Fruit fly (Drosophila melanogaster) whole organism, embryonic: ENCODE measurements around the gene Muted.
A peak's percentile ranks its signal among the peaks of the same experiment; 100 is the strongest.

Source experiments
- Ada2b ChIP-seq: fragments of 200-800 bp; sonication (Bioruptor generic); IDR thresholded peaks from 2 replicates; pipeline ENCODE4 v1.3.6; 2022; ENCODE audit warnings: missing biosample characterization, missing genetic modification characterization
- Antp ChIP-seq: fragments of 200-800 bp; sonication (Bioruptor generic); optimal IDR thresholded peaks from 3 replicates; lab custom pipeline; 2016; ENCODE audit warnings: missing biosample characterization, missing genetic modification characterization
- CG11456 ChIP-seq: fragments of 200-800 bp; sonication (Bioruptor generic); IDR thresholded peaks from 3 replicates; pipeline ENCODE4 v1.3.6; 2022; ENCODE audit warnings: missing biosample characterization, missing genetic modification characterization
- CG12071 ChIP-seq: fragments of 200-800 bp; sonication (Bioruptor generic); optimal IDR thresholded peaks from 3 replicates; lab custom pipeline; 2018; ENCODE audit warnings: missing biosample characterization, mild to moderate bottlenecking, missing genetic modification characterization
- CG12219 ChIP-seq: fragments of 200-800 bp; sonication (Bioruptor generic); optimal IDR thresholded peaks from 3 replicates; lab custom pipeline; 2018; ENCODE audit warnings: missing biosample characterization, mild to moderate bottlenecking, missing genetic modification characterization
- CG14860 ChIP-seq: fragments of 200-800 bp; sonication (Bioruptor generic); IDR thresholded peaks from 3 replicates; pipeline ENCODE4 v1.3.6; 2022; ENCODE audit warnings: missing biosample characterization, missing genetic modification characterization; ENCODE audit not compliant: partially characterized antibody
- CG15514 ChIP-seq: fragments of 200-800 bp; sonication (Bioruptor generic); optimal IDR thresholded peaks from 3 replicates; lab custom pipeline; 2017; ENCODE audit warnings: missing biosample characterization, missing genetic modification characterization, mild to moderate bottlenecking, moderate library complexity, missing genetic modification reagents
- CG18476 ChIP-seq: fragments of 200-800 bp; sonication (Bioruptor generic); optimal IDR thresholded peaks from 2 replicates; lab custom pipeline; 2016; ENCODE audit warnings: missing biosample characterization, mild to moderate bottlenecking, missing genetic modification characterization
- CG18599 ChIP-seq: fragments of 200-800 bp; sonication (Bioruptor generic); optimal IDR thresholded peaks from 3 replicates; lab custom pipeline; 2017; ENCODE audit warnings: missing biosample characterization, missing genetic modification characterization, mild to moderate bottlenecking, moderate library complexity, missing genetic modification reagents
- CG2678 ChIP-seq: fragments of 200-800 bp; sonication (Bioruptor generic); optimal IDR thresholded peaks from 3 replicates; lab custom pipeline; 2019; ENCODE audit warnings: missing biosample characterization, mild to moderate bottlenecking, missing genetic modification characterization, moderate library complexity
- CG3065 ChIP-seq: fragments of 200-800 bp; sonication (Bioruptor generic); optimal IDR thresholded peaks from 2 replicates; lab custom pipeline; 2016; ENCODE audit warnings: missing biosample characterization, missing genetic modification characterization
- CG32772 ChIP-seq: fragments of 200-800 bp; sonication (Bioruptor generic); IDR thresholded peaks from 2 replicates; pipeline ENCODE4 v1.3.6; 2022; ENCODE audit warnings: missing biosample characterization, missing genetic modification characterization
- CG4617 ChIP-seq: fragments of 200-800 bp; sonication (Bioruptor generic); optimal IDR thresholded peaks from 3 replicates; lab custom pipeline; 2016; ENCODE audit warnings: missing biosample characterization, missing genetic modification characterization, borderline replicate concordance
- Eip74EF ChIP-seq, 2 experiments: fragments of 200-800 bp in 1 of 2; fragments of >200 bp in 1 of 2; sonication (Bioruptor generic) in 1 of 2; optimal IDR thresholded peaks; 2 replicates each; lab custom pipeline; 2017 to 2019; ENCODE audit warnings: missing biosample characterization in 2 of 2, missing genetic modification characterization in 2 of 2, mild to moderate bottlenecking in 1 of 2, moderate library complexity in 1 of 2
- Ets65A ChIP-seq: fragments of 200-800 bp; sonication (Bioruptor generic); peaks from one replicate; lab custom pipeline; 2016; ENCODE audit warnings: missing biosample characterization, missing genetic modification characterization
- HmgZ ChIP-seq: fragments of 200-800 bp; sonication (Bioruptor generic); optimal IDR thresholded peaks from 2 replicates; lab custom pipeline; 2018; ENCODE audit warnings: missing biosample characterization, mild to moderate bottlenecking, missing genetic modification characterization
- Hmr ChIP-seq: fragments of 200-800 bp; sonication (Bioruptor generic); optimal IDR thresholded peaks from 3 replicates; lab custom pipeline; 2017; ENCODE audit warnings: mild to moderate bottlenecking, missing biosample characterization, missing genetic modification reagents, missing genetic modification characterization
- Oaz ChIP-seq: fragments of 200-800 bp; sonication (Bioruptor generic); IDR thresholded peaks from 2 replicates; pipeline ENCODE4 v1.3.6; 2022; ENCODE audit warnings: missing biosample characterization, missing genetic modification characterization
- Ssrp ChIP-seq: fragments of 200-800 bp; sonication (Bioruptor generic); optimal IDR thresholded peaks from 2 replicates; lab custom pipeline; 2018; ENCODE audit warnings: missing biosample characterization, mild to moderate bottlenecking, missing genetic modification characterization, moderate library complexity
- Xrp1 ChIP-seq: fragments of 200-800 bp; sonication (Bioruptor generic); IDR thresholded peaks from 2 replicates; pipeline ENCODE4 v1.3.6; 2022; ENCODE audit warnings: missing biosample characterization, missing genetic modification characterization
- bsh ChIP-seq, 2 experiments: fragments of 200-800 bp; sonication (Bioruptor generic); optimal IDR thresholded peaks; 2 replicates each; lab custom pipeline; 2017 to 2018; ENCODE audit warnings: mild to moderate bottlenecking in 2 of 2, missing biosample characterization in 2 of 2, missing genetic modification characterization in 2 of 2, moderate library complexity in 1 of 2
- cg ChIP-seq: fragments of 200-800 bp; sonication (Bioruptor generic); optimal IDR thresholded peaks from 3 replicates; lab custom pipeline; 2019; ENCODE audit warnings: missing biosample characterization, mild to moderate bottlenecking, missing genetic modification characterization, moderate library complexity
- ci ChIP-seq: fragments of 200-800 bp; sonication (Bioruptor generic); IDR thresholded peaks from 3 replicates; pipeline ENCODE4 v1.3.6; 2022; ENCODE audit warnings: missing biosample characterization, missing genetic modification characterization
- crc ChIP-seq: fragments of 200-800 bp; sonication (Bioruptor generic); optimal IDR thresholded peaks from 2 replicates; lab custom pipeline; 2016; ENCODE audit warnings: missing biosample characterization, missing genetic modification characterization
- crol ChIP-seq: fragments of 200-800 bp; sonication (Bioruptor generic); IDR thresholded peaks from 2 replicates; pipeline ENCODE4 v1.3.6; 2022; ENCODE audit warnings: missing biosample characterization, missing genetic modification characterization
- dmrt99B ChIP-seq: fragments of 200-800 bp; sonication (Bioruptor generic); optimal IDR thresholded peaks from 2 replicates; lab custom pipeline; 2018; ENCODE audit warnings: missing biosample characterization, mild to moderate bottlenecking, missing genetic modification characterization, moderate library complexity
- dysf ChIP-seq: fragments of 200-800 bp; sonication (Bioruptor generic); IDR thresholded peaks from 3 replicates; pipeline ENCODE4 v1.3.6; 2022; ENCODE audit warnings: missing biosample characterization, missing genetic modification characterization
- exex ChIP-seq: fragments of 200-800 bp; sonication (Bioruptor generic); optimal IDR thresholded peaks from 4 replicates; lab custom pipeline; 2018; ENCODE audit warnings: missing biosample characterization, mild to moderate bottlenecking, missing genetic modification characterization, moderate library complexity
- jing ChIP-seq: fragments of 200-800 bp; sonication (Bioruptor generic); optimal IDR thresholded peaks from 2 replicates; lab custom pipeline; 2018; ENCODE audit warnings: missing biosample characterization, mild to moderate bottlenecking, missing genetic modification characterization
- lab ChIP-seq: fragments of 200-800 bp; sonication (Bioruptor generic); optimal IDR thresholded peaks from 3 replicates; lab custom pipeline; 2017; ENCODE audit warnings: missing biosample characterization, missing genetic modification characterization, mild to moderate bottlenecking, moderate library complexity, missing genetic modification reagents
- mam ChIP-seq: fragments of 200-800 bp; sonication (Bioruptor generic); optimal IDR thresholded peaks from 3 replicates; lab custom pipeline; 2016; ENCODE audit warnings: missing biosample characterization, missing genetic modification characterization
- nmo ChIP-seq: fragments of 200-800 bp; sonication (Bioruptor generic); optimal IDR thresholded peaks from 2 replicates; lab custom pipeline; 2018; ENCODE audit warnings: missing biosample characterization, mild to moderate bottlenecking, missing genetic modification characterization, moderate library complexity
- nom ChIP-seq: fragments of 200-800 bp; sonication (Bioruptor generic); optimal IDR thresholded peaks from 2 replicates; lab custom pipeline; 2017; ENCODE audit warnings: missing biosample characterization, missing genetic modification characterization, mild to moderate bottlenecking, moderate library complexity, missing genetic modification reagents
- org-1 ChIP-seq: fragments of 200-800 bp; sonication (Bioruptor generic); optimal IDR thresholded peaks from 2 replicates; lab custom pipeline; 2017; ENCODE audit warnings: missing biosample characterization, missing genetic modification characterization
- otp ChIP-seq: fragments of 200-800 bp; sonication (Bioruptor generic); IDR thresholded peaks from 3 replicates; pipeline ENCODE4, ENCODE4 v1.3.6; 2022; ENCODE audit warnings: missing biosample characterization, missing genetic modification characterization
- prd ChIP-seq, 3 experiments: fragments of >200 bp in 2 of 3; fragments of 200-800 bp in 1 of 3; sonication (Bioruptor generic) in 1 of 3; optimal IDR thresholded peaks in 2 of 3; IDR thresholded peaks in 1 of 3; 2 replicates in 2 of 3; 3 replicates in 1 of 3; pipeline versions ENCODE4 v1.3.6 to Lab custom; 2017 to 2022; ENCODE audit warnings: missing biosample characterization in 1 of 3, missing genetic modification characterization in 1 of 3
- rib ChIP-seq: fragments of 200-800 bp; sonication (Bioruptor generic); IDR thresholded peaks from 2 replicates; pipeline ENCODE4 v1.3.6; 2022; ENCODE audit warnings: missing biosample characterization, missing genetic modification characterization
- ro ChIP-seq: fragments of 200-800 bp; sonication (Bioruptor generic); IDR thresholded peaks from 2 replicates; pipeline ENCODE4 v1.3.6; 2022; ENCODE audit warnings: missing biosample characterization, missing genetic modification characterization
- tin ChIP-seq: fragments of 200-800 bp; sonication (Bioruptor generic); optimal IDR thresholded peaks from 3 replicates; lab custom pipeline; 2016; ENCODE audit warnings: missing biosample characterization, missing genetic modification characterization
- vvl ChIP-seq: fragments of 200-800 bp; sonication (Bioruptor generic); IDR thresholded peaks from 2 replicates; pipeline ENCODE4 v1.3.6; 2022; ENCODE audit warnings: missing biosample characterization, missing genetic modification characterization
- zfh1 ChIP-seq: fragments of 200-800 bp; sonication (Bioruptor generic); IDR thresholded peaks from 3 replicates; pipeline ENCODE4 v1.3.6; 2022; ENCODE audit warnings: missing biosample characterization, missing genetic modification characterization

Gene Muted

DNA sequence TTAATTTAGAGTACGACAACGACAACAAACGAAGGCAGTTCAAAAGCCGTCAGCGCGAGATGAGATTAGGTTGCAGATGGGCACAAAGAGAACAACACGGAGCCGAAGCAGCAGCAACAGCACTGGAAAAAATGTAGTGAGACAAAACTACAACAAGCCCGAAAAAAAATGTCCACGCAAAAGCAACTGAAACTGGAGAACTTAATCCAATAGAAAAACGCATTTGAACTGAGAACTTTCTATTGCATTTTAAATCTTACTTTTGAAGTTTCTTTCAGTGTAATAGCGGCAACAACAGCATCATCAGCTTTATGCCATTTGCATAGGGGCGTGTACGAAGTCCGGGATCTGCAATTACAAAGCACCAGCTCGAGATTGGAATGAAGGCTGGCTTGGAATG is 22.9 kb upstream of the Muted start (continued):
- TF ChIP-seq otp (no peak), CG15514 (peak; percentile 1), ci (0 out of 3 replicates have a peak, but pooled peaks have one; percentile 30), CG4617 (GFP tag; lab: Kevin White, UChicago) (no peak), vvl (GFP tag; lab: Robert Waterston, UW) (0 out of 2 replicates have a peak, but pooled peaks have one; percentile 35), rib (GFP tag; lab: Robert Waterston, UW) (no peak), prd (optimal IDR thresholded peaks at IDR 0.05; lab: Kevin White, UChicago) (no peak), prd (GFP tag; IDR thresholded peaks at IDR 0.05; lab: Robert Waterston, UW) (peak; percentile 30; the same call in 1 of the 3 replicates), Eip74EF (GFP tag; optimal IDR thresholded peaks at IDR 0.05; lab: Kevin White, UChicago) (no peak), Hmr (GFP tag; lab: Kevin White, UChicago) (peak; percentile 24), CG32772 (GFP tag; lab: Robert Waterston, UW) (peak; percentile 25; the same call in 1 of the 2 replicates), nom (GFP tag; lab: Kevin White, UChicago) (peak; percentile 33), crc (GFP tag; lab: Kevin White, UChicago) (peak; percentile 9), tin (GFP tag; lab: Kevin White, UChicago) (peak; percentile 1), Antp (GFP tag; lab: Kevin White, UChicago) (peak; percentile 20), CG18599 (peak; percentile 41), HmgZ (tag; lab: Kevin White, UChicago) (no peak), CG3065 (GFP tag; lab: Kevin White, UChicago) (no peak), Oaz (GFP tag; lab: Robert Waterston, UW) (0 out of 2 replicates have a peak, but pooled peaks have one; percentile 10), zfh1 (GFP tag; lab: Robert Waterston, UW) (0 out of 3 replicates have a peak, but pooled peaks have one; percentile 32), CG14860 (GFP tag; lab: Robert Waterston, UW) (no peak), dmrt99B (tag; lab: Kevin White, UChicago) (peak; percentile 50), lab (GFP tag; lab: Kevin White, UChicago) (peak; percentile 39), dysf (0 out of 3 replicates have a peak, but pooled peaks have one; percentile 48), ro (GFP tag; lab: Robert Waterston, UW) (no peak), CG12219 (GFP tag; lab: Kevin White, UChicago) (no peak), Ets65A (GFP tag; lab: Kevin White, UChicago) (peak; percentile 64), org-1 (GFP tag; lab: Kevin White, UChicago) (no peak), CG12071 (GFP tag; lab: Kevin White, UChicago) (no peak), mam (peak; percentile 6), exex (no peak), bsh (GFP tag; optimal IDR thresholded peaks at IDR 0.05; lab: Kevin White, UChicago) (peak in 1 of 2 experiments; percentile 21), jing (GFP tag; lab: Kevin White, UChicago) (no peak), nmo (peak; percentile 11), CG18476 (GFP tag; lab: Kevin White, UChicago) (no peak), Xrp1 (GFP tag; lab: Robert Waterston, UW) (peak; percentile 59), CG2678 (tag; lab: Kevin White, UChicago) (peak; percentile 29), cg (GFP tag; lab: Kevin White, UChicago) (no peak)
- TF ChIP-seq, all 482 proteins: peak for 39

DNA sequence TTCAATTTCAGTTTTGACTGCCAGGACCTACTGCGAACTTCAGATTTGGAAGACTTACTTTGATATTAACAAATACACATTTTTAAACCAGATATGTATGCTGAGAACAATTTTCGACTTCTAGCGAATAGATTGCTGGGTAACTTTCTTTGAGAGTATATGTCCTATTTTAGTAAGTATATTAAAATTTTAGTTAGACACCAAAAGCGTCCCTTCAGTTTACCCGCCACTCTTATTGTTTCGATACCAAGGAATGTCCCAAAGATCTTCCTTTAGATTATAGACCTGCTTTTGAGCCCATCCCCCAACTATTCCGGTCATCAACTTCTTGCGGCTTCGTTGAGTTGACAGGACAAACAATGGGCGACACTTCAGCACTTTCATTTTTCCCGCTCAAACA is 22.2 kb upstream of the Muted start, which contains the start of gene CG5388:
Gene CG5388 (minus strand): TSS at position 101 of the 400 bp plus-strand sequence.
- TF ChIP-seq Ssrp (tag; lab: Kevin White, UChicago) (no peak), crol (no peak), HmgZ (tag; lab: Kevin White, UChicago) (no peak), CG11456 (GFP tag; lab: Robert Waterston, UW) (no peak), Ada2b (GFP tag; lab: Robert Waterston, UW) (no peak)
